Fruit fly (Drosophila melanogaster) whole organism, embryonic: ENCODE results near the gene Osbp.

Experiments
- ATbp ChIP-seq: fragments of 200-800 bp; sonication (Bioruptor generic); optimal IDR thresholded peaks from 2 replicates; lab custom pipeline; 2017; ENCODE audit warnings: missing biosample characterization, mild to moderate bottlenecking, missing genetic modification characterization, missing genetic modification reagents
- Atf3 ChIP-seq: fragments of 200-800 bp; sonication (Bioruptor generic); optimal IDR thresholded peaks from 3 replicates; lab custom pipeline; 2016; ENCODE audit warnings: missing biosample characterization, missing genetic modification characterization
- CG10654 ChIP-seq: fragments of 200-800 bp; sonication (Bioruptor generic); optimal IDR thresholded peaks from 2 replicates; lab custom pipeline; 2016; ENCODE audit warnings: missing biosample characterization, missing genetic modification characterization
- CG12236 ChIP-seq: fragments of 200-800 bp; sonication (Bioruptor generic); optimal IDR thresholded peaks from 2 replicates; lab custom pipeline; 2016; ENCODE audit warnings: missing biosample characterization, missing genetic modification characterization
- CG15479 ChIP-seq: fragments of 200-800 bp; sonication (Bioruptor generic); optimal IDR thresholded peaks from 3 replicates; lab custom pipeline; 2019; ENCODE audit warnings: missing biosample characterization, mild to moderate bottlenecking, missing genetic modification characterization, moderate library complexity
- CG1647 ChIP-seq: fragments of 200-800 bp; sonication (Bioruptor generic); optimal IDR thresholded peaks from 3 replicates; lab custom pipeline; 2016; ENCODE audit warnings: missing biosample characterization, missing genetic modification characterization
- CG18476 ChIP-seq: fragments of 200-800 bp; sonication (Bioruptor generic); optimal IDR thresholded peaks from 2 replicates; lab custom pipeline; 2016; ENCODE audit warnings: missing biosample characterization, mild to moderate bottlenecking, missing genetic modification characterization
- CG2202 ChIP-seq: fragments of 200-800 bp; sonication (Bioruptor generic); optimal IDR thresholded peaks from 2 replicates; lab custom pipeline; 2018; ENCODE audit warnings: missing biosample characterization, mild to moderate bottlenecking, missing genetic modification characterization
- CG32767 ChIP-seq: fragments of 200-800 bp; sonication (Bioruptor generic); IDR thresholded peaks from 2 replicates; pipeline ENCODE4 v1.3.6; 2022; ENCODE audit warnings: missing biosample characterization, missing genetic modification characterization
- CG33213 ChIP-seq: fragments of 200-800 bp; sonication (Bioruptor generic); optimal IDR thresholded peaks from 3 replicates; lab custom pipeline; 2016; ENCODE audit warnings: missing biosample characterization, missing genetic modification characterization
- CG33557 ChIP-seq: fragments of 200-800 bp; sonication (Bioruptor generic); optimal IDR thresholded peaks from 2 replicates; lab custom pipeline; 2019; ENCODE audit warnings: missing biosample characterization, mild to moderate bottlenecking, missing genetic modification characterization, moderate library complexity
- CG6272 ChIP-seq: fragments of 200-800 bp; sonication (Bioruptor generic); IDR thresholded peaks from 2 replicates; pipeline ENCODE4 v1.3.6; 2022; ENCODE audit warnings: missing biosample characterization, missing genetic modification characterization
- CG6791 ChIP-seq: fragments of 200-800 bp; sonication (Bioruptor generic); IDR thresholded peaks from 3 replicates; pipeline ENCODE4 v1.3.6; 2022; ENCODE audit warnings: missing biosample characterization, missing genetic modification characterization; ENCODE audit not compliant: partially characterized antibody
- CG6854 ChIP-seq: fragments of 200-800 bp; sonication (Bioruptor generic); optimal IDR thresholded peaks from 3 replicates; lab custom pipeline; 2017; ENCODE audit warnings: missing biosample characterization, mild to moderate bottlenecking, missing genetic modification characterization
- CG7745 ChIP-seq: fragments of 200-800 bp; sonication (Bioruptor generic); optimal IDR thresholded peaks from 2 replicates; lab custom pipeline; 2018; ENCODE audit warnings: missing biosample characterization, mild to moderate bottlenecking, missing genetic modification characterization, moderate library complexity
- CG7786 ChIP-seq: fragments of 200-800 bp; sonication (Bioruptor generic); optimal IDR thresholded peaks from 2 replicates; lab custom pipeline; 2016; ENCODE audit warnings: missing biosample characterization, missing genetic modification characterization
- CG9727 ChIP-seq: fragments of 200-800 bp; sonication (Bioruptor generic); optimal IDR thresholded peaks from 3 replicates; lab custom pipeline; 2017; ENCODE audit warnings: missing biosample characterization, mild to moderate bottlenecking, missing genetic modification characterization
- D19B ChIP-seq: fragments of 200-800 bp; sonication (Bioruptor generic); optimal IDR thresholded peaks from 2 replicates; lab custom pipeline; 2017; ENCODE audit warnings: missing biosample characterization, mild to moderate bottlenecking, missing genetic modification characterization
- Deaf1 ChIP-seq: fragments of 200-800 bp; optimal IDR thresholded peaks from 3 replicates; lab custom pipeline; 2019; ENCODE audit warnings: missing biosample characterization, mild to moderate bottlenecking, missing genetic modification characterization, moderate library complexity
- Drgx ChIP-seq: fragments of 200-800 bp; sonication (Bioruptor generic); IDR thresholded peaks from 2 replicates; pipeline ENCODE4 v1.3.6; 2022; ENCODE audit warnings: missing biosample characterization, missing genetic modification characterization
- Elba2 ChIP-seq: fragments of 200-800 bp; sonication (Bioruptor generic); optimal IDR thresholded peaks from 3 replicates; lab custom pipeline; 2016; ENCODE audit warnings: missing biosample characterization, missing genetic modification characterization
- Ets97D ChIP-seq: fragments of 200-800 bp; sonication (Bioruptor generic); optimal IDR thresholded peaks from 3 replicates; lab custom pipeline; 2016; ENCODE audit warnings: missing biosample characterization, missing genetic modification characterization
- Hey ChIP-seq: fragments of 200-800 bp; sonication (Bioruptor generic); optimal IDR thresholded peaks from 3 replicates; lab custom pipeline; 2018; ENCODE audit warnings: missing biosample characterization, mild to moderate bottlenecking, missing genetic modification characterization
- HmgD ChIP-seq: fragments of 200-800 bp; sonication (Bioruptor generic); optimal IDR thresholded peaks from 3 replicates; lab custom pipeline; 2016; ENCODE audit warnings: missing biosample characterization, missing genetic modification characterization
- HmgZ ChIP-seq: fragments of 200-800 bp; sonication (Bioruptor generic); optimal IDR thresholded peaks from 2 replicates; lab custom pipeline; 2018; ENCODE audit warnings: missing biosample characterization, mild to moderate bottlenecking, missing genetic modification characterization
- MBD-R2 ChIP-seq: fragments of 200-800 bp; sonication (Bioruptor generic); IDR thresholded peaks from 2 replicates; pipeline ENCODE4 v1.3.6; 2022; ENCODE audit warnings: missing biosample characterization, missing genetic modification characterization
- Max ChIP-seq: fragments of 200-800 bp; sonication (Bioruptor generic); optimal IDR thresholded peaks from 2 replicates; lab custom pipeline; 2016; ENCODE audit warnings: missing biosample characterization, mild to moderate bottlenecking, missing genetic modification characterization
- PHDP ChIP-seq: fragments of 200-800 bp; sonication (Bioruptor generic); optimal IDR thresholded peaks from 3 replicates; lab custom pipeline; 2018; ENCODE audit warnings: missing biosample characterization, mild to moderate bottlenecking, missing genetic modification characterization, moderate library complexity
- Sox100B ChIP-seq: fragments of 200-800 bp; sonication (Bioruptor generic); optimal IDR thresholded peaks from 3 replicates; lab custom pipeline; 2018; ENCODE audit warnings: missing biosample characterization, mild to moderate bottlenecking, missing genetic modification characterization
- amos ChIP-seq: fragments of 200-800 bp; sonication (Bioruptor generic); IDR thresholded peaks from 2 replicates; pipeline ENCODE4 v1.3.6; 2022; ENCODE audit warnings: missing biosample characterization, missing genetic modification characterization; ENCODE audit not compliant: partially characterized antibody
- aop ChIP-seq: fragments of 200-800 bp; sonication (Bioruptor generic); IDR thresholded peaks from 2 replicates; pipeline ENCODE4 v1.3.6; 2022; ENCODE audit warnings: missing biosample characterization, missing genetic modification characterization
- ase ChIP-seq: fragments of 200-800 bp; sonication (Bioruptor generic); IDR thresholded peaks from 3 replicates; pipeline ENCODE4 v1.3.6; 2022; ENCODE audit warnings: missing biosample characterization, missing genetic modification characterization
- ash1 ChIP-seq: fragments of 200-800 bp; sonication (Bioruptor generic); optimal IDR thresholded peaks from 2 replicates; lab custom pipeline; 2018; ENCODE audit warnings: missing biosample characterization, mild to moderate bottlenecking, missing genetic modification characterization
- chif ChIP-seq, 2 experiments: fragments of 200-800 bp; sonication (Bioruptor generic); optimal IDR thresholded peaks; 3 replicates each; lab custom pipeline; 2016; ENCODE audit warnings: missing biosample characterization in 2 of 2, missing genetic modification characterization in 2 of 2
- disco-r ChIP-seq: fragments of 200-800 bp; sonication (Bioruptor generic); optimal IDR thresholded peaks from 2 replicates; lab custom pipeline; 2016; ENCODE audit warnings: missing biosample characterization, missing genetic modification characterization
- dmrt11E ChIP-seq: fragments of 200-800 bp; sonication (Bioruptor generic); optimal IDR thresholded peaks from 3 replicates; lab custom pipeline; 2018; ENCODE audit warnings: missing biosample characterization, mild to moderate bottlenecking, missing genetic modification characterization, moderate library complexity
- ewg ChIP-seq: fragments of 200-800 bp; sonication (Bioruptor generic); optimal IDR thresholded peaks from 3 replicates; lab custom pipeline; 2017; ENCODE audit warnings: mild to moderate bottlenecking, missing biosample characterization, missing genetic modification reagents, missing genetic modification characterization
- fd96Cb ChIP-seq: fragments of 200-800 bp; sonication (Bioruptor generic); optimal IDR thresholded peaks from 2 replicates; lab custom pipeline; 2018; ENCODE audit warnings: missing biosample characterization, mild to moderate bottlenecking, missing genetic modification characterization, moderate library complexity
- fu2 ChIP-seq: fragments of 200-800 bp; sonication (Bioruptor generic); optimal IDR thresholded peaks from 2 replicates; lab custom pipeline; 2016; ENCODE audit warnings: missing biosample characterization, missing genetic modification characterization
- mirr ChIP-seq: fragments of 200-800 bp; sonication (Bioruptor generic); optimal IDR thresholded peaks from 3 replicates; lab custom pipeline; 2018; ENCODE audit warnings: missing biosample characterization, mild to moderate bottlenecking, missing genetic modification characterization
- nerfin-1 ChIP-seq: fragments of 200-800 bp; sonication (Bioruptor generic); optimal IDR thresholded peaks from 3 replicates; lab custom pipeline; 2019; ENCODE audit warnings: missing biosample characterization, mild to moderate bottlenecking, missing genetic modification characterization, moderate library complexity
- nerfin-2 ChIP-seq: fragments of 200-800 bp; sonication (Bioruptor generic); IDR thresholded peaks from 2 replicates; pipeline ENCODE4 v1.3.6; 2022; ENCODE audit warnings: missing biosample characterization, missing genetic modification characterization; ENCODE audit not compliant: partially characterized antibody
- pfk ChIP-seq: fragments of 200-800 bp; sonication (Bioruptor generic); optimal IDR thresholded peaks from 2 replicates; lab custom pipeline; 2018; ENCODE audit warnings: missing biosample characterization, mild to moderate bottlenecking, missing genetic modification characterization, moderate library complexity
- pzg ChIP-seq: fragments of 200-800 bp; sonication (Bioruptor generic); optimal IDR thresholded peaks from 3 replicates; lab custom pipeline; 2018; ENCODE audit warnings: missing biosample characterization, mild to moderate bottlenecking, missing genetic modification characterization, moderate library complexity
- seq ChIP-seq: fragments of 200-800 bp; sonication (Bioruptor generic); IDR thresholded peaks from 2 replicates; pipeline ENCODE4 v1.3.6; 2022; ENCODE audit warnings: missing biosample characterization, missing genetic modification characterization
- sob ChIP-seq: fragments of 200-800 bp; sonication (Bioruptor generic); IDR thresholded peaks from 2 replicates; pipeline ENCODE4 v1.3.6; 2022; ENCODE audit warnings: missing biosample characterization, missing genetic modification characterization
- tgo ChIP-seq: fragments of 200-800 bp; sonication (Bioruptor generic); IDR thresholded peaks from 3 replicates; pipeline ENCODE4 v1.3.6; 2022; ENCODE audit warnings: missing biosample characterization, missing genetic modification characterization
- vnd ChIP-seq: fragments of 200-800 bp; sonication (Bioruptor generic); IDR thresholded peaks from 3 replicates; pipeline ENCODE4 v1.3.6; 2022; ENCODE audit warnings: missing biosample characterization, missing genetic modification characterization; ENCODE audit not compliant: partially characterized antibody
- vvl ChIP-seq: fragments of 200-800 bp; sonication (Bioruptor generic); IDR thresholded peaks from 2 replicates; pipeline ENCODE4 v1.3.6; 2022; ENCODE audit warnings: missing biosample characterization, missing genetic modification characterization

Gene Osbp

DNA sequence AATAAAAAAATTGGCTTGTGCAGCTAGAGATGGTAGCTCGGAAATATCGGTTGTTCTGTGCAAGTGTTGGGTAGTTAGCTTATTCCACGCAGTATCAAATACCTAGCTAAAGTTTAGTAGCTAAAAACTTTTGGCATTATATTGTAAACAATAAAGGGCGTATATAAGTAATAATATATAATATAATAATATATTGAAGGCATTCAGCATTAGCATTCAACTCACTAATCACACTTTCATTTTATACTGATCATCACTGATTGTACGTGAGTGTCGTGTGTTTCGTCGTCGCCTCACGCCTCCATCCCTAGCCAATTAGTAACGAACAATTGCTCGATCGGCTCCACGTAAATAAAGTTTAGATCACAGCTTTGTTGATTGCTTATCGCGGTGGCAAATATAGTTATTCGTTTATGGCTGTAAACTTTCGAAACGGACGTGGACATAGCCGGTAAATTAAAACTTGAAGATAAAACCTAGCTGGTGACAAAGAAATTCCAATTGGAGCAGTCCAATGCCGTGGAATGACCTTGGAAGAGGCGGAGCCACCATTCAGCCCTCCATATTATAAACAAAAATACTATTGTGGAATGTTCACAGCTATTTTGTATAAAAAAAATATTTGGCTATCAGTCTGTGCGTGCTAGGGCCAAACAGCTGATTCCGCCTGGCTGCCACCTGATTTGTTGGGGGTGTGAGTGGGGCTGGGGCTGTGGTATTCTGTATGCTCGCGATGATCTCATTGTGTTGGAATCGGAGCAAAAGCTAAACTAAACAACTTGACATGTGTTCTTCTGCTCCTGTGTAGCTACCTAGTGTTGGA is 20.0 kb downstream of the Osbp start, which contains the start of the genes PIG-S, sud1 and CG11168 (continued):
- no peak for TF ChIP-seq CG7745 (tag; lab: Kevin White, UChicago)
- peak; percentile 59 for TF ChIP-seq CG6272 (GFP tag; lab: Robert Waterston, UW)
- no peak for TF ChIP-seq D19B (GFP tag; lab: Kevin White, UChicago)
- TF ChIP-seq CG33557 (GFP tag; lab: Kevin White, UChicago), result peak; percentile 38
- TF ChIP-seq nerfin-2 (GFP tag; lab: Robert Waterston, UW), result peak; percentile 81
- no peak for TF ChIP-seq ase
- TF ChIP-seq vnd (GFP tag; lab: Robert Waterston, UW), result peak; percentile 95
- TF ChIP-seq CG9727, result peak; percentile 68
- TF ChIP-seq aop, result no peak
- peak; percentile 28 for TF ChIP-seq ATbp (GFP tag; lab: Kevin White, UChicago)
- no peak for TF ChIP-seq nerfin-1 (tag; lab: Kevin White, UChicago)
- TF ChIP-seq mirr, result no peak
- peak; percentile 56 for TF ChIP-seq pzg (GFP tag; lab: Kevin White, UChicago)
- TF ChIP-seq CG32767 (GFP tag; lab: Robert Waterston, UW), result 0 out of 2 replicates have a peak, but pooled peaks have one; percentile 28
- no peak for TF ChIP-seq CG7786 (GFP tag; lab: Kevin White, UChicago)
- TF ChIP-seq chif (GFP tag; optimal IDR thresholded peaks at IDR 0.05; lab: Kevin White, UChicago), result no peak
- TF ChIP-seq Hey (tag; lab: Kevin White, UChicago), result no peak
- TF ChIP-seq MBD-R2 (GFP tag; lab: Robert Waterston, UW), result peak; percentile 85
- peak; percentile 29 for TF ChIP-seq Atf3 (GFP tag; lab: Kevin White, UChicago)
- peak; percentile 41 for TF ChIP-seq Elba2 (GFP tag; lab: Kevin White, UChicago)
- TF ChIP-seq tgo, result peak; percentile 78
- no peak for TF ChIP-seq Max
- peak; percentile 55 for TF ChIP-seq vvl (GFP tag; lab: Robert Waterston, UW)
- peak; percentile 63 for TF ChIP-seq fd96Cb (tag; lab: Kevin White, UChicago)
- TF ChIP-seq HmgZ (tag; lab: Kevin White, UChicago), result peak; percentile 64
- peak; percentile 65; the same call in 1 of the 2 replicates for TF ChIP-seq sob
- TF ChIP-seq CG18476, result peak; percentile 66
- no peak for TF ChIP-seq ash1 (GFP tag; lab: Kevin White, UChicago)
- no peak for TF ChIP-seq fu2
- peak; percentile 82 for TF ChIP-seq amos (GFP tag; lab: Robert Waterston, UW)
- TF ChIP-seq pfk (GFP tag; lab: Kevin White, UChicago), result no peak
- no peak for TF ChIP-seq disco-r (GFP tag; lab: Kevin White, UChicago)
- no peak for TF ChIP-seq ewg (GFP tag; lab: Kevin White, UChicago)
- TF ChIP-seq CG15479 (GFP tag; lab: Kevin White, UChicago), result no peak
- TF ChIP-seq CG2202 (tag; lab: Kevin White, UChicago), result no peak
- TF ChIP-seq Deaf1, result no peak
- TF ChIP-seq PHDP (tag; lab: Kevin White, UChicago), result no peak
- TF ChIP-seq CG33213 (GFP tag; lab: Kevin White, UChicago), result no peak
- no peak for TF ChIP-seq CG1647
- no peak for TF ChIP-seq CG6854 (GFP tag; lab: Kevin White, UChicago)
- no peak for TF ChIP-seq Drgx (GFP tag; lab: Robert Waterston, UW)
- 0 out of 2 replicates have a peak, but pooled peaks have one; percentile 21 for TF ChIP-seq seq (GFP tag; lab: Robert Waterston, UW)
- TF ChIP-seq Ets97D (GFP tag; lab: Kevin White, UChicago), result peak; percentile 5
- TF ChIP-seq CG6791 (GFP tag; lab: Robert Waterston, UW), result peak; percentile 82
- peak; percentile 49 for TF ChIP-seq CG10654 (GFP tag; lab: Kevin White, UChicago)
- TF ChIP-seq HmgD (GFP tag; lab: Kevin White, UChicago), result no peak
- no peak for TF ChIP-seq CG12236 (GFP tag; lab: Kevin White, UChicago)
- TF ChIP-seq dmrt11E (tag; lab: Kevin White, UChicago), result peak; percentile 69
- no peak for TF ChIP-seq Sox100B
